Worm (Caenorhabditis elegans): ENCODE measurements around the gene Y38A10A.2.

ce11 chrV:6110533-6110932 lies 47.3 kb upstream of the Y38A10A.2 start, which contains the start of gene F17A9.4:
- TF ChIP-seq him-1 (tag; optimal IDR thresholded peaks at IDR 0.05) (no peak), W03F9.2 (tag; optimal IDR thresholded peaks at IDR 0.05) (no peak), dao-5 (tag; optimal IDR thresholded peaks at IDR 0.05) (no peak)

Measured in whole organism, L4/young adult.